Worm (Caenorhabditis elegans) whole organism, L2 larva: ENCODE results near the gene tra-4.

Experiments
- R02D3.7 ChIP-seq: fragments of 150-350 bp; optimal IDR thresholded peaks from 2 replicates; lab custom pipeline; 2014; ENCODE audit warnings: missing biosample characterization, missing genetic modification characterization
- ceh-16 ChIP-seq: fragments of 150-350 bp; optimal IDR thresholded peaks from 2 replicates; lab custom pipeline; 2014; ENCODE audit warnings: missing biosample characterization, missing genetic modification characterization

ce11 chrX:2852388-2852908 lies 5.0 kb downstream of the tra-4 start, which contains the start of gene kin-29:
- TF ChIP-seq ceh-16 (tag; lab: Kevin White, UChicago) (peak; percentile 28), R02D3.7 (tag; lab: Kevin White, UChicago) (no peak)
